Worm (Caenorhabditis elegans) whole organism, L1 larva: ENCODE measurements around the gene R09F10.8.

Source experiments
- C04F5.9 ChIP-seq: sonication (generic microtip); optimal IDR thresholded peaks from 2 replicates; lab custom pipeline; 2016; ENCODE audit warnings: missing genetic modification characterization, missing compliant biosample characterization
- C16A3.4 ChIP-seq: fragments of 150-350 bp; optimal IDR thresholded peaks from 2 replicates; lab custom pipeline; 2014; ENCODE audit warnings: missing biosample characterization, missing genetic modification characterization
- C34B4.2 ChIP-seq: sonication (generic microtip); optimal IDR thresholded peaks from 2 replicates; lab custom pipeline; 2017; ENCODE audit warnings: mild to moderate bottlenecking, missing genetic modification characterization, missing compliant biosample characterization
- aha-1 ChIP-seq: fragments of 150-350 bp; optimal IDR thresholded peaks from 2 replicates; lab custom pipeline; 2014; ENCODE audit warnings: missing biosample characterization, missing genetic modification characterization
- aly-2 ChIP-seq: fragments of 150-350 bp; optimal IDR thresholded peaks from 2 replicates; lab custom pipeline; 2014; ENCODE audit warnings: missing biosample characterization, missing genetic modification characterization
- blmp-1 ChIP-seq: fragments of 150-350 bp; optimal IDR thresholded peaks from 2 replicates; lab custom pipeline; 2014; ENCODE audit warnings: missing biosample characterization, missing genetic modification characterization
- ceh-63 ChIP-seq: fragments of 200-800 bp; sonication (Bioruptor generic); optimal IDR thresholded peaks from 2 replicates; lab custom pipeline; 2018; ENCODE audit warnings: mild to moderate bottlenecking, missing genetic modification characterization, missing compliant biosample characterization
- ceh-8 ChIP-seq: fragments of 200-800 bp; sonication (Bioruptor generic); optimal IDR thresholded peaks from 2 replicates; lab custom pipeline; 2018; ENCODE audit warnings: mild to moderate bottlenecking, missing genetic modification characterization, moderate library complexity, missing compliant biosample characterization
- ceh-88 ChIP-seq: fragments of 200-800 bp; sonication (Bioruptor generic); IDR thresholded peaks from 2 replicates; pipeline ENCODE4 v1.3.6; 2022; ENCODE audit warnings: missing genetic modification characterization, missing compliant biosample characterization
- ces-1 ChIP-seq: fragments of 150-350 bp; optimal IDR thresholded peaks from 2 replicates; lab custom pipeline; 2014; ENCODE audit warnings: missing biosample characterization, missing genetic modification reagents, missing genetic modification characterization
- dpl-1 ChIP-seq, 3 experiments: fragments of 150-350 bp in 2 of 3; sonication (generic microtip) in 1 of 3; optimal IDR thresholded peaks; 2 replicates each; lab custom pipeline; 2014 to 2017; ENCODE audit warnings: missing biosample characterization in 3 of 3, missing genetic modification characterization in 3 of 3, missing genetic modification reagents in 3 of 3
- efl-1 ChIP-seq, 4 experiments: fragments of 150-350 bp; optimal IDR thresholded peaks in 3 of 4; peaks in 1 of 4; 1 replicate in 1 of 4; 2 replicates in 3 of 4; lab custom pipeline; 2014; ENCODE audit warnings: missing biosample characterization in 2 of 4, missing genetic modification characterization in 2 of 4, missing genetic modification reagents in 2 of 4
- efl-3 ChIP-seq: fragments of 200-800 bp; sonication (Bioruptor generic); optimal IDR thresholded peaks from 2 replicates; lab custom pipeline; 2018; ENCODE audit warnings: mild to moderate bottlenecking, missing genetic modification characterization, missing compliant biosample characterization
- egl-13 ChIP-seq: sonication (generic microtip); optimal IDR thresholded peaks from 2 replicates; lab custom pipeline; 2016; ENCODE audit warnings: missing genotype, missing genetic modification reagents, missing genetic modification characterization, missing compliant biosample characterization
- elt-2 ChIP-seq: sonication (generic microtip); optimal IDR thresholded peaks from 2 replicates; lab custom pipeline; 2016; ENCODE audit warnings: missing genetic modification characterization, mild to moderate bottlenecking, inconsistent platforms, missing compliant biosample characterization, missing genetic modification reagents
- elt-3 ChIP-seq, 6 experiments: fragments of 150-350 bp in 1 of 6; sonication (generic microtip); optimal IDR thresholded peaks; 2 replicates each; lab custom pipeline; 2017 to 2018; ENCODE audit warnings: missing biosample characterization in 6 of 6, missing genetic modification characterization in 6 of 6, inconsistent platforms in 1 of 6
- fkh-4 ChIP-seq: sonication (generic microtip); optimal IDR thresholded peaks from 2 replicates; lab custom pipeline; 2016; ENCODE audit warnings: missing compliant biosample characterization, missing genetic modification characterization, borderline replicate concordance
- fos-1 ChIP-seq: fragments of 150-350 bp; optimal IDR thresholded peaks from 2 replicates; lab custom pipeline; 2014; ENCODE audit warnings: missing biosample characterization, missing genetic modification characterization
- hlh-4 ChIP-seq: sonication (generic microtip); optimal IDR thresholded peaks from 2 replicates; lab custom pipeline; 2016; ENCODE audit warnings: mild to moderate bottlenecking, missing genetic modification characterization, missing compliant biosample characterization
- hpl-2 ChIP-seq: fragments of 150-350 bp; optimal IDR thresholded peaks from 2 replicates; lab custom pipeline; 2014; ENCODE audit warnings: missing biosample characterization, missing genetic modification reagents, missing genetic modification characterization
- irx-1 ChIP-seq: sonication (generic microtip); optimal IDR thresholded peaks from 2 replicates; lab custom pipeline; 2016; ENCODE audit warnings: missing genetic modification characterization, missing compliant biosample characterization
- isw-1 ChIP-seq: fragments of 200-800 bp; sonication (Bioruptor generic); IDR thresholded peaks from 2 replicates; pipeline ENCODE4 v1.3.6; 2022; ENCODE audit warnings: missing genetic modification characterization, missing compliant biosample characterization
- jun-1 ChIP-seq: fragments of 150-350 bp; optimal IDR thresholded peaks from 2 replicates; lab custom pipeline; 2014; ENCODE audit warnings: missing biosample characterization, missing genetic modification reagents, missing genetic modification characterization
- lin-13 ChIP-seq: fragments of 150-350 bp; optimal IDR thresholded peaks from 2 replicates; lab custom pipeline; 2014; ENCODE audit warnings: missing biosample characterization, missing genetic modification reagents, missing genetic modification characterization
- lir-3 ChIP-seq: sonication (generic microtip); optimal IDR thresholded peaks from 2 replicates; lab custom pipeline; 2016; ENCODE audit warnings: mild to moderate bottlenecking, missing genetic modification characterization, moderate library complexity, missing compliant biosample characterization; ENCODE audit not compliant: poor library complexity
- mef-2 ChIP-seq: fragments of 150-350 bp; optimal IDR thresholded peaks from 2 replicates; lab custom pipeline; 2014; ENCODE audit warnings: missing biosample characterization, missing genetic modification characterization
- mep-1 ChIP-seq: fragments of 150-350 bp; optimal IDR thresholded peaks from 2 replicates; lab custom pipeline; 2014; ENCODE audit warnings: missing biosample characterization, missing genetic modification characterization
- nhr-11 ChIP-seq: fragments of 150-350 bp; optimal IDR thresholded peaks from 2 replicates; lab custom pipeline; 2014; ENCODE audit warnings: missing biosample characterization, missing genetic modification characterization
- nhr-12 ChIP-seq: sonication (generic microtip); optimal IDR thresholded peaks from 2 replicates; lab custom pipeline; 2017; ENCODE audit warnings: missing biosample characterization, missing genetic modification characterization
- nhr-19 ChIP-seq: fragments of 200-800 bp; sonication (Bioruptor generic); conservative IDR thresholded peaks from 2 replicates; pipeline ENCODE4 v1.3.6; 2022; ENCODE audit warnings: missing genetic modification characterization, missing compliant biosample characterization
- nhr-20 ChIP-seq: sonication (generic microtip); optimal IDR thresholded peaks from 2 replicates; lab custom pipeline; 2016; ENCODE audit warnings: mild to moderate bottlenecking, missing genetic modification characterization, missing compliant biosample characterization
- nhr-47 ChIP-seq: sonication (generic microtip); optimal IDR thresholded peaks from 2 replicates; lab custom pipeline; 2016; ENCODE audit warnings: mild to moderate bottlenecking, missing genetic modification characterization, moderate library complexity, missing compliant biosample characterization
- nhr-85 ChIP-seq: sonication (generic microtip); peaks from one replicate; lab custom pipeline; 2016; ENCODE audit warnings: missing genetic modification characterization, inconsistent platforms, missing compliant biosample characterization
- nhr-90 ChIP-seq: sonication (generic microtip); optimal IDR thresholded peaks from 2 replicates; lab custom pipeline; 2016; ENCODE audit warnings: mild to moderate bottlenecking, missing genetic modification characterization, missing compliant biosample characterization; ENCODE audit not compliant: poor library complexity
- pag-3 ChIP-seq: sonication (generic microtip); optimal IDR thresholded peaks from 2 replicates; lab custom pipeline; 2017; ENCODE audit warnings: missing genetic modification characterization, mild to moderate bottlenecking, missing compliant biosample characterization, antibody characterized with exemption, borderline replicate concordance; ENCODE audit not compliant: insufficient read depth
- pax-3 ChIP-seq: fragments of 200-800 bp; sonication (Bioruptor generic); optimal IDR thresholded peaks from 2 replicates; lab custom pipeline; 2018; ENCODE audit warnings: mild to moderate bottlenecking, missing genetic modification characterization, moderate library complexity, missing compliant biosample characterization
- rnt-1 ChIP-seq: sonication (generic microtip); optimal IDR thresholded peaks from 2 replicates; lab custom pipeline; 2016; ENCODE audit warnings: mild to moderate bottlenecking, missing genetic modification characterization, moderate library complexity, missing compliant biosample characterization
- skn-1 ChIP-seq: fragments of 150-350 bp; optimal IDR thresholded peaks from 2 replicates; lab custom pipeline; 2014; ENCODE audit warnings: missing biosample characterization, missing genetic modification characterization
- snpc-4 ChIP-seq: fragments of 150-350 bp; optimal IDR thresholded peaks from 2 replicates; lab custom pipeline; 2014; ENCODE audit warnings: missing biosample characterization, missing genetic modification characterization
- sox-4 ChIP-seq: sonication (generic microtip); optimal IDR thresholded peaks from 2 replicates; lab custom pipeline; 2016; ENCODE audit warnings: missing genetic modification characterization, missing compliant biosample characterization
- unc-30 ChIP-seq: sonication (generic microtip); optimal IDR thresholded peaks from 2 replicates; lab custom pipeline; 2017; ENCODE audit warnings: missing biosample characterization, missing genetic modification characterization
- unc-62 ChIP-seq: fragments of 150-350 bp; optimal IDR thresholded peaks from 2 replicates; lab custom pipeline; 2014; ENCODE audit warnings: missing biosample characterization, missing genetic modification reagents, missing genetic modification characterization
- unc-86 ChIP-seq: sonication (generic microtip); optimal IDR thresholded peaks from 2 replicates; lab custom pipeline; 2016; ENCODE audit warnings: missing genetic modification characterization, missing compliant biosample characterization
- unc-98 ChIP-seq: fragments of 200-800 bp; sonication (Bioruptor generic); IDR thresholded peaks from 2 replicates; pipeline ENCODE4 v1.3.6; 2022; ENCODE audit warnings: missing genetic modification characterization, missing compliant biosample characterization
- xbp-1 ChIP-seq: sonication (generic microtip); optimal IDR thresholded peaks from 2 replicates; lab custom pipeline; 2016; ENCODE audit warnings: missing genetic modification characterization, missing compliant biosample characterization
- zag-1 ChIP-seq: fragments of 150-350 bp; optimal IDR thresholded peaks from 2 replicates; lab custom pipeline; 2014; ENCODE audit warnings: missing biosample characterization, missing genetic modification characterization

Gene R09F10.8

DNA sequence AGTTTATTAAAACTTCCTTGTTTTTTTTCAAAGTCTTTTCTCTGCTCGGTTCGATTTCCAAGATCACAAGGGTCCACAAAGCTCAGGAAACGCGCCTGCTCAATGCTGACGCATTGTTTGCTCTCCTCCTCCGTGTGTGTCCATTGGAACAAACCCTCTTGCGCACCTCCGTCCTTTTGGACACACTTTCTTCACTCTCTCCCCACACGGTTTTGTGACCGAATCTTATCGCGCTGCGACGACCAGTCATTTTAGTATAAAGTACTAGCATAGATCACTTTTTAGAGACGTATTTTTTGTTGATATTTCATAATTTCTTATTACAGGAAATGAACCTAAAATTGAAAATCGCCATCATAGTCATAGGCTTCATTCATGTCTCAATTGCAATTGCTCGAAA lies 42.0 kb upstream of the R09F10.8 start (continued):
- TF ChIP-seq nhr-11 (tag; lab: Kevin White, UChicago), result no peak
- TF ChIP-seq nhr-12 (tag; lab: Kevin White, UChicago), result no peak
- TF ChIP-seq ceh-63 (GFP tag; lab: Kevin White, UChicago), result no peak
- TF ChIP-seq C04F5.9 (tag; lab: Kevin White, UChicago), result no peak
- peak; percentile 15 for TF ChIP-seq fos-1 (tag; lab: Kevin White, UChicago)
- TF ChIP-seq C16A3.4 (tag; lab: Kevin White, UChicago), result peak; percentile 77
- no peak for TF ChIP-seq pag-3 (tag; lab: Kevin White, UChicago)
- peak; percentile 30 for TF ChIP-seq aha-1 (tag; lab: Kevin White, UChicago)
- TF ChIP-seq lin-13 (GFP tag; lab: Kevin White, UChicago), result peak; percentile 73
- TF ChIP-seq rnt-1 (tag; lab: Kevin White, UChicago), result peak; percentile 86
- TF ChIP-seq efl-3 (GFP tag; lab: Kevin White, UChicago), result no peak
- TF ChIP-seq nhr-85, result peak; percentile 90
- peak; percentile 59 to 73 (median 62) for TF ChIP-seq dpl-1 (GFP tag; optimal IDR thresholded peaks at IDR 0.05; lab: Kevin White, UChicago)
- TF ChIP-seq nhr-90 (tag; lab: Kevin White, UChicago), result peak; percentile 80
- TF ChIP-seq hpl-2 (GFP tag; lab: Kevin White, UChicago), result no peak
- peak; percentile 73 for TF ChIP-seq unc-86
- no peak for TF ChIP-seq unc-98 (GFP tag; lab: Robert Waterston, UW)
- TF ChIP-seq elt-3 (tag; optimal IDR thresholded peaks at IDR 0.05; lab: Kevin White, UChicago), result peak in 1 of 6 experiments; percentile 34
- TF ChIP-seq nhr-20 (tag; lab: Kevin White, UChicago), result peak; percentile 85
- TF ChIP-seq unc-30 (tag; lab: Kevin White, UChicago), result no peak
- 0 out of 2 replicates have a peak, but pooled peaks have one; percentile 27 for TF ChIP-seq ceh-88
- no peak for TF ChIP-seq sox-4 (tag; lab: Kevin White, UChicago)
- peak; percentile 55 for TF ChIP-seq snpc-4
- peak; percentile 78 for TF ChIP-seq mep-1 (tag; lab: Kevin White, UChicago)
- TF ChIP-seq zag-1, result no peak
- peak; percentile 4 for TF ChIP-seq ceh-8 (GFP tag; lab: Kevin White, UChicago)
- peak; percentile 71 for TF ChIP-seq irx-1 (tag; lab: Kevin White, UChicago)
- no peak for TF ChIP-seq unc-62
- peak; percentile 39 for TF ChIP-seq elt-2 (tag; lab: Kevin White, UChicago)
- TF ChIP-seq xbp-1, result peak; percentile 76
- peak; percentile 75 for TF ChIP-seq blmp-1 (tag; lab: Kevin White, UChicago)
- TF ChIP-seq hlh-4 (tag; lab: Kevin White, UChicago), result no peak
- peak; percentile 54 for TF ChIP-seq egl-13
- no peak for TF ChIP-seq fkh-4 (tag; lab: Kevin White, UChicago)
- peak; percentile 85 for TF ChIP-seq nhr-19 (GFP tag; lab: Robert Waterston, UW)
- TF ChIP-seq nhr-47 (tag; lab: Kevin White, UChicago), result peak; percentile 86
- no peak for TF ChIP-seq mef-2 (tag; lab: Kevin White, UChicago)
- peak; percentile 13 for TF ChIP-seq skn-1 (tag; lab: Kevin White, UChicago)
- peak; percentile 21 for TF ChIP-seq pax-3
- no peak for TF ChIP-seq C34B4.2 (tag; lab: Kevin White, UChicago)
- TF ChIP-seq aly-2 (tag; lab: Kevin White, UChicago), result no peak
- peak; percentile 67 for TF ChIP-seq jun-1 (tag; lab: Kevin White, UChicago)
- TF ChIP-seq isw-1 (GFP tag; lab: Robert Waterston, UW), result peak; percentile 44; the same call in 1 of the 2 replicates
- TF ChIP-seq lir-3, result no peak
- no peak for TF ChIP-seq ces-1 (GFP tag; lab: Kevin White, UChicago)
- TF ChIP-seq efl-1 (optimal IDR thresholded peaks at IDR 0.05; lab: Kevin White, UChicago), result peak; percentile 61 to 68
- peak; percentile 58 to 97 for TF ChIP-seq efl-1 (GFP tag; optimal IDR thresholded peaks at IDR 0.05 in 1 of 2; lab: Kevin White, UChicago)
- TF ChIP-seq, all 84 proteins: peak for 49
